Worm (Caenorhabditis elegans) whole organism, L1 larva: ENCODE results near the gene F25F2.1.

Source experiments
- C04F5.9 ChIP-seq: sonication (generic microtip); optimal IDR thresholded peaks from 2 replicates; lab custom pipeline; 2016; ENCODE audit warnings: missing genetic modification characterization, missing compliant biosample characterization
- F16B12.6 ChIP-seq: fragments of 150-350 bp; optimal IDR thresholded peaks from 2 replicates; lab custom pipeline; 2014; ENCODE audit warnings: missing biosample characterization, missing genetic modification characterization
- Y116A8C.19 ChIP-seq: sonication (generic microtip); optimal IDR thresholded peaks from 2 replicates; lab custom pipeline; 2016; ENCODE audit warnings: missing compliant biosample characterization, missing genetic modification characterization, borderline replicate concordance
- aha-1 ChIP-seq: fragments of 150-350 bp; optimal IDR thresholded peaks from 2 replicates; lab custom pipeline; 2014; ENCODE audit warnings: missing biosample characterization, missing genetic modification characterization
- ama-1 ChIP-seq: fragments of 150-350 bp; optimal IDR thresholded peaks from 2 replicates; lab custom pipeline; 2014
- ceh-82 ChIP-seq, 3 experiments: fragments of 150-350 bp in 1 of 3; sonication (generic microtip) in 2 of 3; optimal IDR thresholded peaks; 2 replicates each; lab custom pipeline; 2014 to 2017; ENCODE audit warnings: missing biosample characterization in 3 of 3, missing genetic modification characterization in 3 of 3
- ces-1 ChIP-seq: fragments of 150-350 bp; optimal IDR thresholded peaks from 2 replicates; lab custom pipeline; 2014; ENCODE audit warnings: missing biosample characterization, missing genetic modification reagents, missing genetic modification characterization
- dsc-1 ChIP-seq: sonication (generic microtip); optimal IDR thresholded peaks from 2 replicates; lab custom pipeline; 2016; ENCODE audit warnings: mild to moderate bottlenecking, missing genetic modification characterization, missing compliant biosample characterization
- egl-13 ChIP-seq: sonication (generic microtip); optimal IDR thresholded peaks from 2 replicates; lab custom pipeline; 2016; ENCODE audit warnings: missing genotype, missing genetic modification reagents, missing genetic modification characterization, missing compliant biosample characterization
- elt-2 ChIP-seq: sonication (generic microtip); optimal IDR thresholded peaks from 2 replicates; lab custom pipeline; 2016; ENCODE audit warnings: missing genetic modification characterization, mild to moderate bottlenecking, inconsistent platforms, missing compliant biosample characterization, missing genetic modification reagents
- elt-3 ChIP-seq, 6 experiments: fragments of 150-350 bp in 1 of 6; sonication (generic microtip); optimal IDR thresholded peaks; 2 replicates each; lab custom pipeline; 2017 to 2018; ENCODE audit warnings: missing biosample characterization in 6 of 6, missing genetic modification characterization in 6 of 6, inconsistent platforms in 1 of 6
- fkh-10 ChIP-seq: sonication (generic microtip); optimal IDR thresholded peaks from 2 replicates; lab custom pipeline; 2017; ENCODE audit warnings: missing biosample characterization, missing genetic modification reagents, missing genetic modification characterization
- fkh-4 ChIP-seq: sonication (generic microtip); optimal IDR thresholded peaks from 2 replicates; lab custom pipeline; 2016; ENCODE audit warnings: missing compliant biosample characterization, missing genetic modification characterization, borderline replicate concordance
- fos-1 ChIP-seq: fragments of 150-350 bp; optimal IDR thresholded peaks from 2 replicates; lab custom pipeline; 2014; ENCODE audit warnings: missing biosample characterization, missing genetic modification characterization
- grh-1 ChIP-seq: fragments of 200-800 bp; sonication (Bioruptor generic); IDR thresholded peaks from 2 replicates; pipeline ENCODE4 v1.3.6; 2022; ENCODE audit warnings: missing genetic modification reagents, missing genetic modification characterization, missing compliant biosample characterization
- hpl-2 ChIP-seq: fragments of 150-350 bp; optimal IDR thresholded peaks from 2 replicates; lab custom pipeline; 2014; ENCODE audit warnings: missing biosample characterization, missing genetic modification reagents, missing genetic modification characterization
- irx-1 ChIP-seq: sonication (generic microtip); optimal IDR thresholded peaks from 2 replicates; lab custom pipeline; 2016; ENCODE audit warnings: missing genetic modification characterization, missing compliant biosample characterization
- isw-1 ChIP-seq: fragments of 200-800 bp; sonication (Bioruptor generic); IDR thresholded peaks from 2 replicates; pipeline ENCODE4 v1.3.6; 2022; ENCODE audit warnings: missing genetic modification characterization, missing compliant biosample characterization
- jun-1 ChIP-seq: fragments of 150-350 bp; optimal IDR thresholded peaks from 2 replicates; lab custom pipeline; 2014; ENCODE audit warnings: missing biosample characterization, missing genetic modification reagents, missing genetic modification characterization
- lin-13 ChIP-seq: fragments of 150-350 bp; optimal IDR thresholded peaks from 2 replicates; lab custom pipeline; 2014; ENCODE audit warnings: missing biosample characterization, missing genetic modification reagents, missing genetic modification characterization
- lin-14 ChIP-seq: fragments of 200-800 bp; sonication (Bioruptor generic); optimal IDR thresholded peaks from 2 replicates; lab custom pipeline; 2018; ENCODE audit warnings: mild to moderate bottlenecking, missing genetic modification characterization, moderate library complexity, missing compliant biosample characterization
- lin-15B ChIP-seq: fragments of 150-350 bp; sonication (generic microtip); optimal IDR thresholded peaks from 3 replicates; lab custom pipeline; 2014; ENCODE audit warnings: missing biosample characterization, missing genetic modification characterization
- lin-35 ChIP-seq, 2 experiments: fragments of 150-350 bp; optimal IDR thresholded peaks; 2 replicates each; lab custom pipeline; 2014; ENCODE audit warnings: missing biosample characterization in 2 of 2, missing genetic modification characterization in 2 of 2, missing genetic modification reagents in 2 of 2
- lir-3 ChIP-seq: sonication (generic microtip); optimal IDR thresholded peaks from 2 replicates; lab custom pipeline; 2016; ENCODE audit warnings: mild to moderate bottlenecking, missing genetic modification characterization, moderate library complexity, missing compliant biosample characterization; ENCODE audit not compliant: poor library complexity
- mab-9 ChIP-seq: fragments of 200-800 bp; sonication (Bioruptor generic); IDR thresholded peaks from 2 replicates; pipeline ENCODE4 v1.3.6; 2022; ENCODE audit warnings: missing genetic modification reagents, missing genetic modification characterization, missing compliant biosample characterization
- mef-2 ChIP-seq: fragments of 150-350 bp; optimal IDR thresholded peaks from 2 replicates; lab custom pipeline; 2014; ENCODE audit warnings: missing biosample characterization, missing genetic modification characterization
- mep-1 ChIP-seq: fragments of 150-350 bp; optimal IDR thresholded peaks from 2 replicates; lab custom pipeline; 2014; ENCODE audit warnings: missing biosample characterization, missing genetic modification characterization
- nhr-11 ChIP-seq: fragments of 150-350 bp; optimal IDR thresholded peaks from 2 replicates; lab custom pipeline; 2014; ENCODE audit warnings: missing biosample characterization, missing genetic modification characterization
- nhr-19 ChIP-seq: fragments of 200-800 bp; sonication (Bioruptor generic); conservative IDR thresholded peaks from 2 replicates; pipeline ENCODE4 v1.3.6; 2022; ENCODE audit warnings: missing genetic modification characterization, missing compliant biosample characterization
- nhr-28 ChIP-seq: fragments of 150-350 bp; optimal IDR thresholded peaks from 2 replicates; lab custom pipeline; 2014; ENCODE audit warnings: missing biosample characterization, missing genetic modification characterization
- nhr-47 ChIP-seq: sonication (generic microtip); optimal IDR thresholded peaks from 2 replicates; lab custom pipeline; 2016; ENCODE audit warnings: mild to moderate bottlenecking, missing genetic modification characterization, moderate library complexity, missing compliant biosample characterization
- nhr-77 ChIP-seq: fragments of 150-350 bp; optimal IDR thresholded peaks from 2 replicates; lab custom pipeline; 2014; ENCODE audit warnings: missing biosample characterization, missing genetic modification characterization
- nhr-85 ChIP-seq: sonication (generic microtip); peaks from one replicate; lab custom pipeline; 2016; ENCODE audit warnings: missing genetic modification characterization, inconsistent platforms, missing compliant biosample characterization
- pax-3 ChIP-seq: fragments of 200-800 bp; sonication (Bioruptor generic); optimal IDR thresholded peaks from 2 replicates; lab custom pipeline; 2018; ENCODE audit warnings: mild to moderate bottlenecking, missing genetic modification characterization, moderate library complexity, missing compliant biosample characterization
- pqm-1 ChIP-seq: sonication (generic microtip); optimal IDR thresholded peaks from 3 replicates; lab custom pipeline; 2017; ENCODE audit warnings: missing biosample characterization, missing genetic modification characterization
- skn-1 ChIP-seq: fragments of 150-350 bp; optimal IDR thresholded peaks from 2 replicates; lab custom pipeline; 2014; ENCODE audit warnings: missing biosample characterization, missing genetic modification characterization
- snu-23 ChIP-seq: sonication (generic microtip); optimal IDR thresholded peaks from 2 replicates; lab custom pipeline; 2016; ENCODE audit warnings: missing genetic modification characterization, missing compliant biosample characterization
- sox-4 ChIP-seq: sonication (generic microtip); optimal IDR thresholded peaks from 2 replicates; lab custom pipeline; 2016; ENCODE audit warnings: missing genetic modification characterization, missing compliant biosample characterization
- sptf-1 ChIP-seq: fragments of 150-350 bp; optimal IDR thresholded peaks from 2 replicates; lab custom pipeline; 2014; ENCODE audit warnings: missing biosample characterization, missing genetic modification characterization
- sup-37 ChIP-seq: fragments of 200-800 bp; sonication (Bioruptor generic); optimal IDR thresholded peaks from 2 replicates; lab custom pipeline; 2018; ENCODE audit warnings: mild to moderate bottlenecking, missing genetic modification characterization, missing compliant biosample characterization
- tlp-1 ChIP-seq: fragments of 150-350 bp; optimal IDR thresholded peaks from 2 replicates; lab custom pipeline; 2014; ENCODE audit warnings: missing biosample characterization, missing genetic modification characterization
- unc-62 ChIP-seq: fragments of 150-350 bp; optimal IDR thresholded peaks from 2 replicates; lab custom pipeline; 2014; ENCODE audit warnings: missing biosample characterization, missing genetic modification reagents, missing genetic modification characterization
- unc-86 ChIP-seq: sonication (generic microtip); optimal IDR thresholded peaks from 2 replicates; lab custom pipeline; 2016; ENCODE audit warnings: missing genetic modification characterization, missing compliant biosample characterization
- unc-98 ChIP-seq: fragments of 200-800 bp; sonication (Bioruptor generic); IDR thresholded peaks from 2 replicates; pipeline ENCODE4 v1.3.6; 2022; ENCODE audit warnings: missing genetic modification characterization, missing compliant biosample characterization
- vab-15 ChIP-seq: sonication (generic microtip); optimal IDR thresholded peaks from 2 replicates; lab custom pipeline; 2017; ENCODE audit warnings: missing genotype, mild to moderate bottlenecking, missing genetic modification characterization, missing compliant biosample characterization
- xbp-1 ChIP-seq: sonication (generic microtip); optimal IDR thresholded peaks from 2 replicates; lab custom pipeline; 2016; ENCODE audit warnings: missing genetic modification characterization, missing compliant biosample characterization
- zag-1 ChIP-seq: fragments of 150-350 bp; optimal IDR thresholded peaks from 2 replicates; lab custom pipeline; 2014; ENCODE audit warnings: missing biosample characterization, missing genetic modification characterization
- zip-4 ChIP-seq: fragments of 200-800 bp; sonication (Bioruptor generic); optimal IDR thresholded peaks from 2 replicates; lab custom pipeline; 2018; ENCODE audit warnings: mild to moderate bottlenecking, missing genetic modification characterization, moderate library complexity, missing compliant biosample characterization
- ztf-11 ChIP-seq, 2 experiments: sonication (generic microtip); optimal IDR thresholded peaks; 2 replicates each; lab custom pipeline; 2016 to 2017; ENCODE audit warnings: missing genetic modification characterization in 2 of 2, missing biosample characterization in 1 of 2, missing compliant biosample characterization in 1 of 2
- ztf-4 ChIP-seq: fragments of 150-350 bp; optimal IDR thresholded peaks from 2 replicates; lab custom pipeline; 2014; ENCODE audit warnings: missing biosample characterization, missing genetic modification characterization

Gene F25F2.1

DNA sequence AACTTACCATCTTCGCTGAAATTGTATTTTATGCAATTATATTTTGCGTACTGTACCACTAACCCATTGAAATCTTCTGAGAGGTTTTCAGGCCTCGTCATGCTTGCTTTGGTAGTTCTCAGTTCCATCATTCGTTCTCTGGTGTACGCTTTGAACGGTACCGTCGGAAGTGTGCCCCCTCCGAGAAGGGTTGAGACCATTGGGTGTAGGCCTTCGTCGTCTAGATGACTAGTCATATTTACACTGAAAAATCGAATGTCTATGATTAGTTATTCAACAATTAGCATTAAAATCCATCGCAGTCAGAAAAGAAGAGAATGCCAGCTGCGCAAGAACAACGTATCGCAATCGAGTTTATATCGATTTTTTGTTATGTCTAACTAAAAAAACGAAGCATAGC, 33.7 kb upstream of the F25F2.1 start, which contains the start of gene ifet-1:
Gene ifet-1, minus strand, starts transcription at position 243 of the 400 bp plus-strand sequence.
- TF ChIP-seq hpl-2 (GFP tag; lab: Kevin White, UChicago), result no peak
- peak; percentile 18 for TF ChIP-seq nhr-85 (tag; lab: Kevin White, UChicago)
- TF ChIP-seq, all 84 proteins: peak for 1

DNA sequence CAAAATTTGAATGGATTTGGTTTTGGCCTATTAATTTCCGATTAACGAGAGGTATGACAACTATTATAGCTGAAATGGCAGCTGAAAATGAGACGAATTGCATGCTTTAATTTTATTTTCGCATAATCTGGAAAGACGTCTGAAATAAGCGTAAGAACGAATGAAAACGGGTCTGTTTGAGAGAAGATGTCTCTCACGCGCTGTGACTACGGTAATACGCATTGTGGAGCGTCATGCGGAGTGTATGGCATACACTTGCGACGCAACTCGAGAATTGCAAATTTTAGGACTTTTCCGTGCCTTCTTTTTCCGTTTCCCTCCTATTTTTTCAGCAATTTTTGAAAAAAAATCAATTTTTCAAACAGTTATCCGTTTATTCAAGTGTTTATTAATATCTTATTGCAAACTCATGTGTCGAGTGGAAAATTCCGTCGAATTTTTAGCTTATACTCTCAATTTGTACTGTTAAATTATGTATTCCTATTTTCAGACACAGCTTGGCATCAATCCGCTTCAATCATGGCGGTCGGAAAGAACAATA, 33.2 kb upstream of the F25F2.1 start, which contains the start of gene rps-1:
Gene rps-1, plus strand, starts transcription at position 491 of the 541 bp plus-strand sequence.
- TF ChIP-seq lin-35 (GFP tag; optimal IDR thresholded peaks at IDR 0.05; lab: Kevin White, UChicago) (peak; percentile 96 to 97), skn-1 (tag; lab: Kevin White, UChicago) (peak; percentile 95), C04F5.9 (tag; lab: Kevin White, UChicago) (peak; percentile 97), mep-1 (peak; percentile 100), elt-3 (tag; optimal IDR thresholded peaks at IDR 0.05; lab: Kevin White, UChicago) (peak; percentile 93 to 99 (median 98)), fkh-10 (GFP tag; lab: Kevin White, UChicago) (peak; percentile 98), lin-13 (GFP tag; lab: Kevin White, UChicago) (peak; percentile 98), mab-9 (GFP tag; lab: Robert Waterston, UW) (peak; percentile 98), grh-1 (GFP tag; lab: Robert Waterston, UW) (peak; percentile 96), elt-2 (tag; lab: Kevin White, UChicago) (peak; percentile 93), F16B12.6 (tag; lab: Kevin White, UChicago) (peak; percentile 82), nhr-19 (GFP tag; lab: Robert Waterston, UW) (peak; percentile 99), sox-4 (tag; lab: Kevin White, UChicago) (peak; percentile 95), irx-1 (peak; percentile 98), hpl-2 (GFP tag; lab: Kevin White, UChicago) (peak; percentile 94), fkh-4 (tag; lab: Kevin White, UChicago) (peak; percentile 91), unc-86 (peak; percentile 99), Y116A8C.19 (tag; lab: Kevin White, UChicago) (no peak), nhr-47 (tag; lab: Kevin White, UChicago) (peak; percentile 99), lir-3 (peak; percentile 94), lin-14 (GFP tag; lab: Kevin White, UChicago) (peak; percentile 99), snu-23 (GFP tag; lab: Kevin White, UChicago) (peak; percentile 100), zag-1 (tag; lab: Kevin White, UChicago) (peak; percentile 59), sup-37 (GFP tag; lab: Kevin White, UChicago) (peak; percentile 96), egl-13 (tag; lab: Kevin White, UChicago) (peak; percentile 99), nhr-11 (tag; lab: Kevin White, UChicago) (peak; percentile 94), lin-15B (peak; percentile 94), unc-62 (GFP tag; lab: Kevin White, UChicago) (peak; percentile 63), ces-1 (GFP tag; lab: Kevin White, UChicago) (peak; percentile 67), ztf-4 (peak; percentile 100), tlp-1 (tag; lab: Kevin White, UChicago) (no peak), dsc-1 (tag; lab: Kevin White, UChicago) (peak; percentile 99), sptf-1 (tag; lab: Kevin White, UChicago) (no peak), mef-2 (tag; lab: Kevin White, UChicago) (peak; percentile 94), pqm-1 (tag; lab: Kevin White, UChicago) (peak; percentile 50), ceh-82 (tag; optimal IDR thresholded peaks at IDR 0.05; lab: Kevin White, UChicago) (peak; percentile 99 to 100 (median 99)), pax-3 (tag; lab: Kevin White, UChicago) (peak; percentile 97), nhr-28 (tag; lab: Kevin White, UChicago) (peak; percentile 60), fos-1 (tag; lab: Kevin White, UChicago) (peak; percentile 96), isw-1 (GFP tag; lab: Robert Waterston, UW) (peak; percentile 99), jun-1 (tag; lab: Kevin White, UChicago) (peak; percentile 98), nhr-77 (tag; lab: Kevin White, UChicago) (peak; percentile 98), aha-1 (peak; percentile 91), xbp-1 (tag; lab: Kevin White, UChicago) (peak; percentile 99), unc-98 (GFP tag; lab: Robert Waterston, UW) (peak; percentile 92), vab-15 (tag; lab: Kevin White, UChicago) (peak; percentile 96), ztf-11 (tag; optimal IDR thresholded peaks at IDR 0.05; lab: Kevin White, UChicago) (peak in 1 of 2 experiments; percentile 98), zip-4 (GFP tag; lab: Kevin White, UChicago) (peak; percentile 95), ama-1 (peak; percentile 92)
